Worm (Caenorhabditis elegans) whole organism, young adult: Measurements from ENCODE around the gene F40G12.4.

Source experiments
- ceh-91 ChIP-seq: fragments of 200-800 bp; sonication (Bioruptor generic); IDR thresholded peaks from 2 replicates; pipeline ENCODE4 v1.3.6; 2022; ENCODE audit warnings: missing genetic modification reagents, missing genetic modification characterization, missing compliant biosample characterization
- gei-17 ChIP-seq: fragments of 200-800 bp; sonication (Bioruptor generic); optimal IDR thresholded peaks from 2 replicates; lab custom pipeline; 2018; ENCODE audit warnings: mild to moderate bottlenecking, missing genetic modification characterization, missing compliant biosample characterization
- him-1 ChIP-seq: sonication (generic microtip); optimal IDR thresholded peaks from 2 replicates; lab custom pipeline; 2016; ENCODE audit warnings: missing genotype, missing genetic modification reagents, missing genetic modification characterization, missing compliant biosample characterization
- lin-35 ChIP-seq, 3 experiments: fragments of 150-350 bp in 2 of 3; sonication (generic microtip) in 1 of 3; optimal IDR thresholded peaks; 2 replicates each; lab custom pipeline; 2014 to 2018; ENCODE audit warnings: missing biosample characterization in 3 of 3, missing genetic modification characterization in 3 of 3, missing genetic modification reagents in 3 of 3
- mel-28 ChIP-seq: sonication (generic microtip); optimal IDR thresholded peaks from 2 replicates; lab custom pipeline; 2016; ENCODE audit warnings: borderline replicate concordance, mild to moderate bottlenecking, missing genetic modification characterization, missing compliant biosample characterization
- snpc-1.3 ChIP-seq: sonication (generic microtip); optimal IDR thresholded peaks from 2 replicates; lab custom pipeline; 2017; ENCODE audit warnings: missing genetic modification characterization, mild to moderate bottlenecking, missing compliant biosample characterization, antibody characterized with exemption, moderate library complexity, missing genotype, missing genetic modification reagents; ENCODE audit not compliant: insufficient read depth
- unc-62 ChIP-seq: fragments of 150-350 bp; optimal IDR thresholded peaks from 2 replicates; lab custom pipeline; 2014; ENCODE audit warnings: missing biosample characterization, missing genetic modification reagents, missing genetic modification characterization

DNA sequence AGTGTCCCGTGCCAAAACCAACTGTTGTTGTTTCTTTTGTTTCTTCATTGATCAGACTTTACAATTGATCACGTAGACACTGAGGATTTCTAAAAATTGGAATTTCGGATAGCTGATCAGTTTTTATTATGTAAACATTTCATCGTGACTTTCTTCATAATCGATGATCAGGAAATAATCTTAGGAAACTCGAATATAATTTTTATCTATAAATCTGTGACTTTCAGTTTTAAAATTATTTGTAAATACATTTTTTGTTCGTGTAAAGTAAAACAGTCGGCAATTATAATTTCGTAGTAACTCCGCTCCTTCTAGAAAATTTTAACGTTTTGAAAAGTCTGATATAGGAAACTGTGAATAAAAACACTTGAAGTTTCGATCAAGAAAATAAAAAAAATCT, 2.2 kb upstream of the F40G12.4 start, which contains the start of gene F40G12.5:
- TF ChIP-seq mel-28 (tag; lab: Kevin White, UChicago) (no peak), unc-62 (GFP tag; lab: Kevin White, UChicago) (no peak), snpc-1.3 (no peak), him-1 (tag; lab: Kevin White, UChicago) (no peak), ceh-91 (no peak), lin-35 (GFP tag; optimal IDR thresholded peaks at IDR 0.05; lab: Kevin White, UChicago) (no peak), gei-17 (GFP tag; lab: Kevin White, UChicago) (no peak)
